Fruit fly (Drosophila melanogaster) whole organism, embryonic: ENCODE data around the gene CG17786.

Experiments used
- Awh ChIP-seq: fragments of 200-800 bp; sonication (Bioruptor generic); IDR thresholded peaks from 2 replicates; pipeline ENCODE4, ENCODE4 v1.3.6; 2022; ENCODE audit warnings: missing biosample characterization, missing genetic modification characterization
- CG10431 ChIP-seq: fragments of 200-800 bp; sonication (Bioruptor generic); optimal IDR thresholded peaks from 3 replicates; lab custom pipeline; 2018; ENCODE audit warnings: missing biosample characterization, mild to moderate bottlenecking, missing genetic modification characterization
- CG10654 ChIP-seq: fragments of 200-800 bp; sonication (Bioruptor generic); optimal IDR thresholded peaks from 2 replicates; lab custom pipeline; 2016; ENCODE audit warnings: missing biosample characterization, missing genetic modification characterization
- CG11093 ChIP-seq: fragments of 200-800 bp; sonication (Bioruptor generic); IDR thresholded peaks from 3 replicates; pipeline ENCODE4 v1.3.6; 2022; ENCODE audit warnings: missing biosample characterization, missing genetic modification characterization
- CG14441 ChIP-seq: fragments of 200-800 bp; sonication (Bioruptor generic); IDR thresholded peaks from 2 replicates; pipeline ENCODE4 v1.3.6; 2022; ENCODE audit warnings: missing biosample characterization, missing genetic modification characterization
- CG17186 ChIP-seq: fragments of 200-800 bp; sonication (Bioruptor generic); optimal IDR thresholded peaks from 3 replicates; lab custom pipeline; 2017; ENCODE audit warnings: missing biosample characterization, missing genetic modification reagents, missing genetic modification characterization
- CG18599 ChIP-seq: fragments of 200-800 bp; sonication (Bioruptor generic); optimal IDR thresholded peaks from 3 replicates; lab custom pipeline; 2017; ENCODE audit warnings: missing biosample characterization, missing genetic modification characterization, mild to moderate bottlenecking, moderate library complexity, missing genetic modification reagents
- CG2120 ChIP-seq: fragments of 200-800 bp; sonication (Bioruptor generic); optimal IDR thresholded peaks from 3 replicates; lab custom pipeline; 2016; ENCODE audit warnings: missing biosample characterization, missing genetic modification characterization
- CG3163 ChIP-seq: fragments of 200-800 bp; sonication (Bioruptor generic); optimal IDR thresholded peaks from 3 replicates; lab custom pipeline; 2016; ENCODE audit warnings: missing biosample characterization, missing genetic modification characterization
- CG32767 ChIP-seq: fragments of 200-800 bp; sonication (Bioruptor generic); IDR thresholded peaks from 2 replicates; pipeline ENCODE4 v1.3.6; 2022; ENCODE audit warnings: missing biosample characterization, missing genetic modification characterization
- CG34224 ChIP-seq: fragments of 200-800 bp; sonication (Bioruptor generic); IDR thresholded peaks from 3 replicates; pipeline ENCODE4 v1.3.6; 2022; ENCODE audit warnings: missing biosample characterization, missing genetic modification characterization; ENCODE audit not compliant: partially characterized antibody
- CG34422 ChIP-seq: fragments of 200-800 bp; sonication (Bioruptor generic); IDR thresholded peaks from 3 replicates; pipeline ENCODE4 v1.3.6; 2022; ENCODE audit warnings: missing biosample characterization, missing genetic modification characterization
- CG3726 ChIP-seq: fragments of 200-800 bp; sonication (Bioruptor generic); IDR thresholded peaks from 3 replicates; pipeline ENCODE4, ENCODE4 v1.3.6; 2022; ENCODE audit warnings: missing biosample characterization, missing genetic modification characterization
- CG4282 ChIP-seq: fragments of 200-800 bp; sonication (Bioruptor generic); optimal IDR thresholded peaks from 2 replicates; lab custom pipeline; 2016; ENCODE audit warnings: missing biosample characterization, missing genetic modification characterization
- CG4854 ChIP-seq: fragments of 200-800 bp; sonication (Bioruptor generic); optimal IDR thresholded peaks from 2 replicates; lab custom pipeline; 2016; ENCODE audit warnings: missing biosample characterization, missing genetic modification characterization, inconsistent platforms
- CG5953 ChIP-seq: fragments of 200-800 bp; sonication (Bioruptor generic); IDR thresholded peaks from 2 replicates; pipeline ENCODE4 v1.3.6; 2022; ENCODE audit warnings: missing biosample characterization, missing genetic modification characterization
- CG7963 ChIP-seq: fragments of 200-800 bp; sonication (Bioruptor generic); IDR thresholded peaks from 3 replicates; pipeline ENCODE4 v1.3.6; 2022; ENCODE audit warnings: missing biosample characterization, missing genetic modification characterization; ENCODE audit not compliant: partially characterized antibody
- CG8388 ChIP-seq: fragments of 200-800 bp; sonication (Bioruptor generic); optimal IDR thresholded peaks from 2 replicates; lab custom pipeline; 2019; ENCODE audit warnings: missing biosample characterization, mild to moderate bottlenecking, missing genetic modification characterization, moderate library complexity
- CG8478 ChIP-seq: fragments of >200 bp; optimal IDR thresholded peaks from 2 replicates; lab custom pipeline; 2018
- Deaf1 ChIP-seq: fragments of 200-800 bp; optimal IDR thresholded peaks from 3 replicates; lab custom pipeline; 2019; ENCODE audit warnings: missing biosample characterization, mild to moderate bottlenecking, missing genetic modification characterization, moderate library complexity
- Fer1 ChIP-seq: fragments of 200-800 bp; sonication (Bioruptor generic); optimal IDR thresholded peaks from 2 replicates; lab custom pipeline; 2017; ENCODE audit warnings: missing biosample characterization, mild to moderate bottlenecking, missing genetic modification characterization
- Fer3 ChIP-seq: fragments of 200-800 bp; sonication (Bioruptor generic); optimal IDR thresholded peaks from 2 replicates; lab custom pipeline; 2018; ENCODE audit warnings: missing biosample characterization, mild to moderate bottlenecking, missing genetic modification characterization, moderate library complexity
- H15 ChIP-seq: fragments of 200-800 bp; sonication (Bioruptor generic); IDR thresholded peaks from 3 replicates; pipeline ENCODE4 v1.3.6; 2022; ENCODE audit warnings: missing biosample characterization, missing genetic modification characterization
- Hand ChIP-seq: fragments of 200-800 bp; sonication (Bioruptor generic); optimal IDR thresholded peaks from 2 replicates; lab custom pipeline; 2017; ENCODE audit warnings: mild to moderate bottlenecking, missing biosample characterization, missing genetic modification reagents, missing genetic modification characterization
- HmgD ChIP-seq: fragments of 200-800 bp; sonication (Bioruptor generic); optimal IDR thresholded peaks from 3 replicates; lab custom pipeline; 2016; ENCODE audit warnings: missing biosample characterization, missing genetic modification characterization
- HmgZ ChIP-seq: fragments of 200-800 bp; sonication (Bioruptor generic); optimal IDR thresholded peaks from 2 replicates; lab custom pipeline; 2018; ENCODE audit warnings: missing biosample characterization, mild to moderate bottlenecking, missing genetic modification characterization
- Lim3 ChIP-seq: fragments of 200-800 bp; sonication (Bioruptor generic); IDR thresholded peaks from 2 replicates; pipeline ENCODE4 v1.3.6; 2022; ENCODE audit warnings: missing biosample characterization, missing genetic modification characterization
- Sry-δ ChIP-seq: fragments of 200-800 bp; sonication (Bioruptor generic); optimal IDR thresholded peaks from 2 replicates; lab custom pipeline; 2016; ENCODE audit warnings: missing biosample characterization, missing genetic modification characterization
- bab2 ChIP-seq: fragments of 200-800 bp; sonication (Bioruptor generic); optimal IDR thresholded peaks from 2 replicates; lab custom pipeline; 2016; ENCODE audit warnings: missing biosample characterization, missing genetic modification characterization
- btn ChIP-seq: fragments of 200-800 bp; sonication (Bioruptor generic); optimal IDR thresholded peaks from 2 replicates; lab custom pipeline; 2016; ENCODE audit warnings: missing biosample characterization, missing genetic modification characterization
- croc ChIP-seq: fragments of 200-800 bp; sonication (Bioruptor generic); conservative IDR thresholded peaks from 3 replicates; pipeline ENCODE4 v1.3.6; 2022; ENCODE audit warnings: missing biosample characterization, missing genetic modification characterization
- dati ChIP-seq: fragments of 200-800 bp; sonication (Bioruptor generic); IDR thresholded peaks from 2 replicates; pipeline ENCODE4 v1.3.6; 2022; ENCODE audit warnings: missing biosample characterization, missing genetic modification characterization
- dm ChIP-seq: fragments of 200-800 bp; sonication (Bioruptor generic); optimal IDR thresholded peaks from 3 replicates; lab custom pipeline; 2016; ENCODE audit warnings: missing biosample characterization, missing genetic modification characterization
- dmrt11E ChIP-seq: fragments of 200-800 bp; sonication (Bioruptor generic); optimal IDR thresholded peaks from 3 replicates; lab custom pipeline; 2018; ENCODE audit warnings: missing biosample characterization, mild to moderate bottlenecking, missing genetic modification characterization, moderate library complexity
- ewg ChIP-seq: fragments of 200-800 bp; sonication (Bioruptor generic); optimal IDR thresholded peaks from 3 replicates; lab custom pipeline; 2017; ENCODE audit warnings: mild to moderate bottlenecking, missing biosample characterization, missing genetic modification reagents, missing genetic modification characterization
- gfzf ChIP-seq: fragments of 200-800 bp; sonication (Bioruptor generic); optimal IDR thresholded peaks from 2 replicates; lab custom pipeline; 2016; ENCODE audit warnings: missing biosample characterization, mild to moderate bottlenecking, missing genetic modification characterization, moderate library complexity
- gsb ChIP-seq: fragments of 200-800 bp; sonication (Bioruptor generic); IDR thresholded peaks from 2 replicates; pipeline ENCODE4 v1.3.6; 2022; ENCODE audit warnings: missing biosample characterization, missing genetic modification characterization
- hb ChIP-seq: fragments of 200-800 bp; sonication (Bioruptor generic); IDR thresholded peaks from 3 replicates; pipeline ENCODE4 v1.3.6; 2022; ENCODE audit warnings: missing biosample characterization, missing genetic modification characterization; ENCODE audit not compliant: partially characterized antibody
- hbn ChIP-seq: fragments of 200-800 bp; sonication (Bioruptor generic); IDR thresholded peaks from 2 replicates; pipeline ENCODE4 v1.3.6; 2022; ENCODE audit warnings: missing biosample characterization, missing genetic modification characterization; ENCODE audit not compliant: partially characterized antibody
- lilli ChIP-seq: fragments of 200-800 bp; sonication (Bioruptor generic); optimal IDR thresholded peaks from 3 replicates; lab custom pipeline; 2016; ENCODE audit warnings: missing biosample characterization, missing genetic modification characterization
- lmd ChIP-seq: fragments of 200-800 bp; sonication (Bioruptor generic); IDR thresholded peaks from 2 replicates; pipeline ENCODE4 v1.3.6; 2022; ENCODE audit warnings: missing biosample characterization, missing genetic modification characterization
- pzg ChIP-seq: fragments of 200-800 bp; sonication (Bioruptor generic); optimal IDR thresholded peaks from 3 replicates; lab custom pipeline; 2018; ENCODE audit warnings: missing biosample characterization, mild to moderate bottlenecking, missing genetic modification characterization, moderate library complexity
- salm ChIP-seq: fragments of 200-800 bp; sonication (Bioruptor generic); optimal IDR thresholded peaks from 2 replicates; lab custom pipeline; 2018; ENCODE audit warnings: missing biosample characterization, mild to moderate bottlenecking, missing genetic modification characterization
- seq ChIP-seq: fragments of 200-800 bp; sonication (Bioruptor generic); IDR thresholded peaks from 2 replicates; pipeline ENCODE4 v1.3.6; 2022; ENCODE audit warnings: missing biosample characterization, missing genetic modification characterization
- so ChIP-seq: fragments of 200-800 bp; sonication (Bioruptor generic); IDR thresholded peaks from 3 replicates; pipeline ENCODE4 v1.3.6; 2022; ENCODE audit warnings: missing biosample characterization, missing genetic modification characterization
- stc ChIP-seq: fragments of 200-800 bp; sonication (Bioruptor generic); IDR thresholded peaks from 2 replicates; pipeline ENCODE4 v1.3.6; 2022; ENCODE audit warnings: missing biosample characterization, missing genetic modification characterization
- tgo ChIP-seq: fragments of 200-800 bp; sonication (Bioruptor generic); IDR thresholded peaks from 3 replicates; pipeline ENCODE4 v1.3.6; 2022; ENCODE audit warnings: missing biosample characterization, missing genetic modification characterization
- tna ChIP-seq: fragments of 200-800 bp; sonication (Bioruptor generic); IDR thresholded peaks from 2 replicates; pipeline ENCODE4 v1.3.6; 2022; ENCODE audit warnings: missing biosample characterization, missing genetic modification characterization; ENCODE audit not compliant: partially characterized antibody
- trh ChIP-seq: fragments of 200-800 bp; sonication (Bioruptor generic); optimal IDR thresholded peaks from 2 replicates; lab custom pipeline; 2016; ENCODE audit warnings: missing biosample characterization, missing genetic modification characterization
- unc-4 ChIP-seq: fragments of 200-800 bp; sonication (Bioruptor generic); IDR thresholded peaks from 2 replicates; pipeline ENCODE4 v1.3.6; 2022; ENCODE audit warnings: missing biosample characterization, missing genetic modification characterization; ENCODE audit not compliant: partially characterized antibody
- zen ChIP-seq: fragments of 200-800 bp; sonication (Bioruptor generic); optimal IDR thresholded peaks from 3 replicates; lab custom pipeline; 2018; ENCODE audit warnings: missing biosample characterization, mild to moderate bottlenecking, missing genetic modification characterization, moderate library complexity
- zfh2 ChIP-seq: fragments of 200-800 bp; sonication (Bioruptor generic); optimal IDR thresholded peaks from 2 replicates; lab custom pipeline; 2016; ENCODE audit warnings: missing biosample characterization, missing genetic modification characterization

The CG17786 gene

dm6 chr3R:24252494-24252893 lies 34.0 kb upstream of the CG17786 start, which contains the start of gene beta-PheRS (continued):
- no peak for TF ChIP-seq CG4282 (GFP tag; lab: Kevin White, UChicago)
- TF ChIP-seq hbn (GFP tag; lab: Robert Waterston, UW) = peak; percentile 87
- TF ChIP-seq CG3726 (GFP tag; lab: Robert Waterston, UW) = no peak
- no peak; the same call in 2 of the 3 replicates for TF ChIP-seq tgo
- TF ChIP-seq unc-4 (GFP tag; lab: Robert Waterston, UW) = peak; percentile 92
- TF ChIP-seq hb = peak; percentile 78
- peak; percentile 39; the same call in 1 of the 2 replicates for TF ChIP-seq CG14441 (GFP tag; lab: Robert Waterston, UW)
- TF ChIP-seq dm (GFP tag; lab: Kevin White, UChicago) = peak; percentile 78
- no peak for TF ChIP-seq CG11093 (GFP tag; lab: Robert Waterston, UW)
- TF ChIP-seq salm (tag; lab: Kevin White, UChicago) = no peak
- no peak for TF ChIP-seq Fer3 (tag; lab: Kevin White, UChicago)
- TF ChIP-seq seq = no peak
- TF ChIP-seq zfh2 = peak; percentile 75
- TF ChIP-seq dmrt11E (tag; lab: Kevin White, UChicago) = peak; percentile 15
- TF ChIP-seq CG10654 = peak; percentile 35
- TF ChIP-seq CG5953 = no peak
- TF ChIP-seq CG3163 = peak; percentile 48
- peak; percentile 73 for TF ChIP-seq CG4854 (GFP tag; lab: Kevin White, UChicago)
- no peak for TF ChIP-seq CG18599 (GFP tag; lab: Kevin White, UChicago)
- TF ChIP-seq Sry-δ (GFP tag; lab: Kevin White, UChicago) = peak; percentile 81
- peak; percentile 66 for TF ChIP-seq lilli (GFP tag; lab: Kevin White, UChicago)
- no peak for TF ChIP-seq gsb (GFP tag; lab: Robert Waterston, UW)
- TF ChIP-seq pzg (GFP tag; lab: Kevin White, UChicago) = peak; percentile 99
- peak; percentile 53 for TF ChIP-seq CG17186 (GFP tag; lab: Kevin White, UChicago)
- TF ChIP-seq btn (GFP tag; lab: Kevin White, UChicago) = no peak
- no peak for TF ChIP-seq ewg (GFP tag; lab: Kevin White, UChicago)
- TF ChIP-seq croc (GFP tag; lab: Robert Waterston, UW) = no peak
- no peak for TF ChIP-seq Deaf1 (tag; lab: Kevin White, UChicago)
- TF ChIP-seq stc (GFP tag; lab: Robert Waterston, UW) = no peak
- peak; percentile 92 for TF ChIP-seq CG34422 (GFP tag; lab: Robert Waterston, UW)
- TF ChIP-seq Hand = no peak
- peak; percentile 80 for TF ChIP-seq tna (GFP tag; lab: Robert Waterston, UW)
- TF ChIP-seq CG34224 = peak; percentile 91
- peak; percentile 75 for TF ChIP-seq CG2120 (GFP tag; lab: Kevin White, UChicago)
- no peak; the same call in 2 of the 3 replicates for TF ChIP-seq H15 (GFP tag; lab: Robert Waterston, UW)
- peak; percentile 78 for TF ChIP-seq gfzf (GFP tag; lab: Kevin White, UChicago)
- TF ChIP-seq CG7963 = peak; percentile 91
- no peak for TF ChIP-seq dati
- peak; percentile 68 for TF ChIP-seq HmgD (GFP tag; lab: Kevin White, UChicago)
- TF ChIP-seq Awh (GFP tag; lab: Robert Waterston, UW) = no peak
- no peak for TF ChIP-seq Fer1 (GFP tag; lab: Kevin White, UChicago)
- TF ChIP-seq CG8388 (GFP tag; lab: Kevin White, UChicago) = peak; percentile 86
- TF ChIP-seq zen (tag; lab: Kevin White, UChicago) = peak; percentile 68
- no peak for TF ChIP-seq trh (GFP tag; lab: Kevin White, UChicago)
- peak; percentile 44 for TF ChIP-seq bab2 (GFP tag; lab: Kevin White, UChicago)
- TF ChIP-seq HmgZ (tag; lab: Kevin White, UChicago) = peak; percentile 88
- peak; percentile 30; the same call in 1 of the 2 replicates for TF ChIP-seq lmd (GFP tag; lab: Robert Waterston, UW)
- TF ChIP-seq Lim3 (GFP tag; lab: Robert Waterston, UW) = no peak
- no peak for TF ChIP-seq CG10431
- TF ChIP-seq CG8478 (lab: Kevin White, UChicago) = no peak
- TF ChIP-seq CG32767 (GFP tag; lab: Robert Waterston, UW) = no peak
- no peak for TF ChIP-seq so
